Worm (Caenorhabditis elegans) whole organism, L1 larva: ENCODE measurements around the gene mvk-1.

Source experiments
- fkh-10 ChIP-seq: sonication (generic microtip); optimal IDR thresholded peaks from 2 replicates; lab custom pipeline; 2017; ENCODE audit warnings: missing biosample characterization, missing genetic modification reagents, missing genetic modification characterization
- lin-39 ChIP-seq: fragments of 150-350 bp; optimal IDR thresholded peaks from 2 replicates; lab custom pipeline; 2014; ENCODE audit warnings: missing biosample characterization, missing genetic modification reagents, missing genetic modification characterization
- lsy-2 ChIP-seq, 2 experiments: fragments of 150-350 bp; optimal IDR thresholded peaks; 2 replicates each; lab custom pipeline; 2014; ENCODE audit warnings: missing biosample characterization in 2 of 2, missing genetic modification characterization in 2 of 2
- nhr-11 ChIP-seq: fragments of 150-350 bp; optimal IDR thresholded peaks from 2 replicates; lab custom pipeline; 2014; ENCODE audit warnings: missing biosample characterization, missing genetic modification characterization
- nhr-12 ChIP-seq: sonication (generic microtip); optimal IDR thresholded peaks from 2 replicates; lab custom pipeline; 2017; ENCODE audit warnings: missing biosample characterization, missing genetic modification characterization
- nhr-20 ChIP-seq: sonication (generic microtip); optimal IDR thresholded peaks from 2 replicates; lab custom pipeline; 2016; ENCODE audit warnings: mild to moderate bottlenecking, missing genetic modification characterization, missing compliant biosample characterization
- nhr-77 ChIP-seq: fragments of 150-350 bp; optimal IDR thresholded peaks from 2 replicates; lab custom pipeline; 2014; ENCODE audit warnings: missing biosample characterization, missing genetic modification characterization
- pag-3 ChIP-seq: sonication (generic microtip); optimal IDR thresholded peaks from 2 replicates; lab custom pipeline; 2017; ENCODE audit warnings: missing genetic modification characterization, mild to moderate bottlenecking, missing compliant biosample characterization, antibody characterized with exemption, borderline replicate concordance; ENCODE audit not compliant: insufficient read depth
- unc-62 ChIP-seq: fragments of 150-350 bp; optimal IDR thresholded peaks from 2 replicates; lab custom pipeline; 2014; ENCODE audit warnings: missing biosample characterization, missing genetic modification reagents, missing genetic modification characterization
- vab-15 ChIP-seq: sonication (generic microtip); optimal IDR thresholded peaks from 2 replicates; lab custom pipeline; 2017; ENCODE audit warnings: missing genotype, mild to moderate bottlenecking, missing genetic modification characterization, missing compliant biosample characterization
- zip-4 ChIP-seq: fragments of 200-800 bp; sonication (Bioruptor generic); optimal IDR thresholded peaks from 2 replicates; lab custom pipeline; 2018; ENCODE audit warnings: mild to moderate bottlenecking, missing genetic modification characterization, moderate library complexity, missing compliant biosample characterization
- ztf-11 ChIP-seq, 2 experiments: sonication (generic microtip); optimal IDR thresholded peaks; 2 replicates each; lab custom pipeline; 2016 to 2017; ENCODE audit warnings: missing genetic modification characterization in 2 of 2, missing biosample characterization in 1 of 2, missing compliant biosample characterization in 1 of 2

DNA sequence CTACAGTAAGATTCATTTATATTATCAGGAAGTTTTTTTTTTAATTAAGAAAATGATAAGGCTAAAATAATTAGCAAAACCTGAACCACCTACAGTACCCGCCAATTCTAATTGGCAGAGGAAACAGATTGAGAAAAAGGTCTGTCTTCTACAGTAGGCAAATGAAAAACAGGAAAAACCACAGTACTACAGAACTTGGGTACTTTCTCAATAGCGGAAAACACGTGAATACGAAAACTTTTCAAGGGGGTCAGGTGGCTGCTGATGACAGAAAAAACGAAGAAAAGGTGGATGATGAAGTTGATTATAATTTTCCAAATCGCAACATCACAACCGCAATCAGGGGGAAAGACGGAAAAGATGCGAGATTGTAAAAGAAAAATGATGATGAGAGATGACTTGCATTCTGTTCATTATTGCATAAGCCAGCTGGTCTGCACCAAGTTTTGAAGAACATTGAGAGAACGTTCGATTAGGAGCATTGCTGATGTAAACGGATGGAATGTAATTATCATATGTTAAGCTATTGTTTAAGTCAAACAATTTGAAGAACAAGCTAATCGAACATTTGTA, 8.4 kb upstream of the mvk-1 start:
- TF ChIP-seq ztf-11 (tag; optimal IDR thresholded peaks at IDR 0.05; lab: Kevin White, UChicago) (no peak), pag-3 (no peak), nhr-77 (tag; lab: Kevin White, UChicago) (no peak), unc-62 (GFP tag; lab: Kevin White, UChicago) (no peak), lsy-2 (tag; optimal IDR thresholded peaks at IDR 0.05; lab: Kevin White, UChicago) (peak in 1 of 2 experiments; percentile 65), fkh-10 (GFP tag; lab: Kevin White, UChicago) (no peak), nhr-20 (peak; percentile 1), zip-4 (GFP tag; lab: Kevin White, UChicago) (no peak), lin-39 (tag; lab: Kevin White, UChicago) (no peak), nhr-12 (tag; lab: Kevin White, UChicago) (no peak), vab-15 (no peak), nhr-11 (tag; lab: Kevin White, UChicago) (no peak)
